Worm (Caenorhabditis elegans) whole organism, midembryonic: Measurements from ENCODE around the gene grl-15.

Experiments used
- T22C8.4 ChIP-seq: fragments of 200-800 bp; sonication (Bioruptor generic); IDR thresholded peaks from 2 replicates; pipeline ENCODE4 v1.3.6; 2022; ENCODE audit warnings: missing genetic modification characterization, missing compliant biosample characterization
- cog-1 ChIP-seq: sonication (generic microtip); optimal IDR thresholded peaks from 2 replicates; lab custom pipeline; 2016; ENCODE audit warnings: missing genetic modification characterization, missing compliant biosample characterization
- flt-1 ChIP-seq: fragments of 200-800 bp; sonication (Bioruptor generic); IDR thresholded peaks from 2 replicates; pipeline ENCODE4 v1.3.6; 2022; ENCODE audit warnings: missing genetic modification characterization, missing compliant biosample characterization
- klf-2 ChIP-seq: fragments of 200-800 bp; sonication (Bioruptor generic); conservative IDR thresholded peaks from 2 replicates; pipeline ENCODE4 v1.3.6; 2022; ENCODE audit warnings: missing genetic modification reagents, missing genetic modification characterization, missing compliant biosample characterization
- med-1 ChIP-seq: sonication (generic microtip); optimal IDR thresholded peaks from 2 replicates; lab custom pipeline; 2017; ENCODE audit warnings: missing genetic modification characterization, mild to moderate bottlenecking, missing compliant biosample characterization, antibody characterized with exemption, missing genetic modification reagents; ENCODE audit not compliant: insufficient read depth
- ref-1 ChIP-seq: fragments of 200-800 bp; sonication (Bioruptor generic); conservative IDR thresholded peaks from 2 replicates; pipeline ENCODE4 v1.3.6; 2022; ENCODE audit warnings: missing genetic modification reagents, missing genetic modification characterization, missing compliant biosample characterization
- tab-1 ChIP-seq: fragments of 200-800 bp; sonication (Bioruptor generic); IDR thresholded peaks from 2 replicates; pipeline ENCODE4 v1.3.6; 2022; ENCODE audit warnings: missing genetic modification characterization, missing compliant biosample characterization
- ztf-23 ChIP-seq: fragments of 200-800 bp; sonication (Bioruptor generic); IDR thresholded peaks from 2 replicates; pipeline ENCODE4 v1.3.6; 2022; ENCODE audit warnings: missing genetic modification reagents, missing genetic modification characterization, missing compliant biosample characterization
- ztf-29 ChIP-seq: fragments of 200-800 bp; sonication (Bioruptor generic); IDR thresholded peaks from 2 replicates; pipeline ENCODE4 v1.3.6; 2022; ENCODE audit warnings: missing genetic modification reagents, missing genetic modification characterization, missing compliant biosample characterization

Gene grl-15

DNA sequence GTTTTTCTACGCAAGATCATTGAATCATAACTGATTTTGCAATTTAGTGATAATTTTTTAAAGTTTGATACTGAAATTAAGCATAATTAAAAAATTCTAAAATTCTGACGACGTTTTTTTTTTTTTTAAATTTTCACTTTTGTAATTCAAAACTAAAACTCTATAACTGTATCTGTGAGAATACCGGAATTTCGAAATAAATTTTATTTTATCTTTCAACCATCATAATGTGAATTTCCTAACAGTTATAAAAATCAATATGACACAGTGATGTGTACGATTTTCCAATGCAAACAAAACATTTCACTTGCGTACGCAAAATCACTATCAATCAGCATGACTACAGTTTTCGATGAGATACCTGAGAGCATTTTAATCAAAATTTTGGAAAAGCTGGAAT lies at the start of gene grl-15, which contains the start of gene fbxa-89:
Gene grl-15 (minus strand): TSS at position 101 of the 400 bp plus-strand sequence.
Gene fbxa-89 (plus strand): TSS at position 271 of the 400 bp plus-strand sequence.
- no peak for TF ChIP-seq T22C8.4 (GFP tag; lab: Robert Waterston, UW)
- no peak for TF ChIP-seq cog-1
- no peak for TF ChIP-seq tab-1 (GFP tag; lab: Robert Waterston, UW)
- TF ChIP-seq klf-2 (GFP tag; lab: Robert Waterston, UW): no peak
- no peak for TF ChIP-seq med-1 (GFP tag; lab: Kevin White, UChicago)
- TF ChIP-seq ref-1: no peak
- TF ChIP-seq flt-1: no peak
- no peak for TF ChIP-seq ztf-23
- TF ChIP-seq ztf-29: no peak

DNA sequence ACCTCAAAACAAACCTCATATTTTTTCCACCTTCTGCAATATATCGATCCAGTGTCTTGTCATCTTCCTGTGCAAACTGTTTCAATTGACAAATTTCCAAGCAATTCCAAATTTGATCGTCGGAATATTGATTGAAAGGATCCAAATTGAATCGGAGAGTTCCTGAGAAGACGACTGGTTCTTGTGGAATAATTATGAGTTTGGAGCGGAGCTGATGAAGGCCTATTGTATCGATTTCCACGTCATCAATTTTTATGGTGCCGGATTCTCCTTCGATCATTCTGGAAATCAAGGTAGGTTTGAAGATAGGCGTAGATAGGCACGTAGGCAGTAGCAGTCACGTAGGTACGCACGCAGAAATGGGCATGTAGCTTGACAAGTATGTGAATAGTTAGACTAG lies 48.3 kb upstream of the grl-15 start:
- TF ChIP-seq ref-1 (no peak), T22C8.4 (GFP tag; lab: Robert Waterston, UW) (no peak), ztf-29 (no peak), tab-1 (GFP tag; lab: Robert Waterston, UW) (no peak), ztf-23 (no peak), flt-1 (no peak), med-1 (GFP tag; lab: Kevin White, UChicago) (no peak), cog-1 (no peak), klf-2 (GFP tag; lab: Robert Waterston, UW) (no peak)

DNA sequence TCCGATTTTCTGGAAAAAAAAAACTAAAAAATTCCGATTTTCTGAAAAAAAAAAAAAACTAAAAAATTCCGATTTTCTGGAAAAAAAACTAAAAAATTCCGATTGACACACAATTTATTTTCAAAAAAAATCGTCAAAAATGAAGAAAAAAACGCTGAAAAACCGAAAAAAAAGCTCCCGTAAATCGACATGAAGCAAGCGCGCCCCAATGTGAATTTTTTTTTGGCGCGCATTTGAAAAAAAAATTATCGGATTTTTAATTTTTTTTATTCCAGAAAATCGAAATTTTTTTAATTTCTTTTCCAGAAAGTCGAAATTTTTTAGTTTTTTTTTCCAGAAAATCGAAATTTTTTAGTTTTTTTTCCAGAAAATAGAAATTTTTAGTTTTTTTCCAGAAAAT lies 43.0 kb upstream of the grl-15 start:
- TF ChIP-seq cog-1 (no peak), klf-2 (GFP tag; lab: Robert Waterston, UW) (no peak), ztf-29 (no peak), med-1 (GFP tag; lab: Kevin White, UChicago) (no peak), ref-1 (no peak)

DNA sequence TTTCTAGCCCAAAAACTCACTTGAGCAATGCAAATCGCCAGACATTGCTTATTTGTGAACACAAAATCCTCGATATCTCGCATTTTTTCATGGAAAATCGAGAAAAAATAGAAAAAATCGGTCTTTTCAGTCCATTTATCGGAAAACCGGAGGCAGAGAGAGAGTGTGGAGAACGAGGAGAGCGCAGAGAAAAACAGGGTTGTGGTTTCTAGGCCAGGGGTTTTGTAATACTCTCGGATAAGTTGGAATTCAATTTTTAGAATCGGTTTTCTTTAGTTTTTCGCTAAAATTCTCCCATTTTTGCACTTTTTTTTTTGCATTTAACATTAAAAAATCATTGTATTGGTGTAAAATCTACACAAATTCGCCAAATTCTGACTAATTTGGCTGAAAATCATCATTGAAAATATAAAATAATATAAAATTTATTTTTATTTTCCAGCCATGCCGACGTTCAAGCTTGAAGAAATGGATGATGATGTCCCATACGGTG lies 37.8 kb upstream of the grl-15 start, which contains the start of the genes Y75B8A.24 and Y75B8A.25:
Gene Y75B8A.24 (minus strand): TSS at position 155 of the 493 bp plus-strand sequence.
Gene Y75B8A.25 (plus strand): TSS at position 443 of the 493 bp plus-strand sequence.
- TF ChIP-seq ztf-23 (0 out of 2 replicates have a peak, but pooled peaks have one; percentile 57), flt-1 (0 out of 2 replicates have a peak, but pooled peaks have one; percentile 18), med-1 (GFP tag; lab: Kevin White, UChicago) (no peak)

DNA sequence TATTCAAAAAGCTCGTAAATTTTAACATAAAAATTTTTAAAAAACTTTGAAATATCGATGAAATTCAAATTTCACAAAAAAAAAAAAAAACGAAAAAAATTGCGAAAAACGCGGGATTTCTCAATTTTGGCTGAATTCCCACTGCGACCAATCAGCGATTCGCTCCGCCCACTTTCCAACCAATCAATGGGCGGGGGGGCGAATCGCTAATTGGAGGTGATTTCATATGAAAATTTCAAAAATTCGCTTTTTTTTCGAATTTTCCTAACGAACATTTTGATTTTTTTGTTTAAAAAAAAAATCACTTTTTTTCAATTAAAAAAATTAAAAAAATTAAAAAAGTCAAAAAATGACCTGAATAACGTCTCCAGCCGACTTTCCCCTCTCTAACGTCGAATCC lies 34.6 kb upstream of the grl-15 start:
- no peak for TF ChIP-seq T22C8.4 (GFP tag; lab: Robert Waterston, UW)
- TF ChIP-seq tab-1 (GFP tag; lab: Robert Waterston, UW): no peak
- no peak for TF ChIP-seq ref-1
- TF ChIP-seq cog-1: no peak
- no peak for TF ChIP-seq med-1 (GFP tag; lab: Kevin White, UChicago)
- no peak for TF ChIP-seq flt-1
- TF ChIP-seq klf-2 (GFP tag; lab: Robert Waterston, UW): no peak
- no peak for TF ChIP-seq ztf-29
- no peak for TF ChIP-seq ztf-23

DNA sequence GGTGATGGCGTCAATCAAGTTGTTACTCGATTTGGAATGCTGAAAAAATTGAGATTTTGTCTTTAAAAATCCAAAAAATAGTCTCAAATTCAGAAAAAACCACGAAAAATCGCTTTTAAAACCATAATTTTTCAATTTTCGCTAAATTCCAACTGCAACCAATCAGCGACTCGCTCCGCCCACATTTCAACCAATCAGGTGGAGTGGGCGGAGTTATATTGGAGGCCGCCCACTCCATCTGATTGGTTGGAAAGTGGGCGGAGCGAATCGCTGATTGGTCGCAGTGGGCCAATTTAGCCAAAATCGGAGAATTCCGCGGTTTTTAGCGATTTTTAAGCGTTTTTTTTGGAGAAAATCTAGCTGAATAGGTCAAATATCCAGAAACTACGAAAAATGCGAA lies 34.0 kb upstream of the grl-15 start:
- TF ChIP-seq T22C8.4 (GFP tag; lab: Robert Waterston, UW): no peak

DNA sequence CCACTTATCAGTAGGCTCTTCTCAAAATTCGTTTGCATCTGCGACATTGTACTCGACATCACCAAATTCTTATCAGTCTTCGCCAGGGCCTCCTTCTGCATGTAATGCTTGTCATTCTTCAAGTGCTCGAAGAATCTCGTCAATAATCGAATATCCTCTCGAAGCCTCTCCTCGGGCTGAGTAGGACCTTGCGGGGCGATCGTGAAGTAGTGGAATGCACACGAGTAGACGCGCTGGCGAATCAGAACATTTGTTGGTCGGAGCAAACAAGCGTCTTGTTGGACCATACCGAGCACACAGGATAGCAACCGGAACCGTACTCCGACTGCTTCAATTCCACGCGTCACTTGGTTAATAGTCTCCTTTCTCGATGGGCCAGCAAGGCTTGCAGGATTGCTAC lies 24.6 kb upstream of the grl-15 start:
- TF ChIP-seq T22C8.4 (GFP tag; lab: Robert Waterston, UW) (no peak), cog-1 (no peak), med-1 (GFP tag; lab: Kevin White, UChicago) (no peak), flt-1 (no peak), ztf-29 (no peak), klf-2 (GFP tag; lab: Robert Waterston, UW) (no peak), ztf-23 (no peak), tab-1 (GFP tag; lab: Robert Waterston, UW) (no peak)

DNA sequence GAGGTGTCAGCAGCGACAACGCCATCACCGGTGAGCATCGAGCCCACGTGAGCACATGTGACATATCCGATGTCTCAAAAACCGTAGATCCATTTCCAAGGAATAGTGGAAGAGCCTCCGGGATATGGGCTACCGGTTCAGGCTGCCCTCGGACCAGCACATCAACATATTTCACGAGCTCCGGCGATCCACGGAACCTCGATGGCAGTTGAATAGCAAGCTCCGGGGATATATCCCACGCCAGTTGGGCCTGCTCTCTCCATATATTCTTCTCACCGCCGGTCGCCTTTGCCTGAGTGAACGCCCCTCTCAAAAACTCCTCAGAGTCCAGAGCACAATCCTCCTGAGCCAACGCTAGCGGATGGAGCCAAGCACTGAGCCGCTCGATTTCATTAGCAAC lies 24.0 kb upstream of the grl-15 start:
- TF ChIP-seq T22C8.4 (GFP tag; lab: Robert Waterston, UW) (no peak), med-1 (GFP tag; lab: Kevin White, UChicago) (no peak), flt-1 (no peak)

DNA sequence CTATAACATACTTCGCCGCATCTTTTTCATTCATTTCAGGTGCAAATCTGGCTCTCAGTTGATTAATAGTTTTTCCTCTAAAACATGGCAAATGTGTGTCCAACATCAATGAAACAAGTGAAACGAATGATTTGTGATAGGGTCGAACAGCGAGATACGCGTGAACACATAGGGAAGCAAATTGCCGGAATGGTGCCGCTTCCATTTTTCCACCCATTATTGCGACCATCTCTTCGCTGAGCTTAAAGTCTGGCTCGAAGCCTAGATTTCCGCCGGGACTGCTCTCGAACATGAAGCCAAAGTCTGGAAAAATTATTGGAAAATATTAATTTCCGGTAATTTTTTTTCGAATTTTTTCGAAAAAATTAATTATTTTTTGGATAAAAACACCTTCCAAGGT lies 17.5 kb upstream of the grl-15 start:
- TF ChIP-seq T22C8.4 (GFP tag; lab: Robert Waterston, UW) (no peak), klf-2 (GFP tag; lab: Robert Waterston, UW) (no peak), ref-1 (no peak), ztf-29 (no peak), tab-1 (GFP tag; lab: Robert Waterston, UW) (no peak), flt-1 (no peak), med-1 (GFP tag; lab: Kevin White, UChicago) (no peak), ztf-23 (no peak), cog-1 (no peak)

DNA sequence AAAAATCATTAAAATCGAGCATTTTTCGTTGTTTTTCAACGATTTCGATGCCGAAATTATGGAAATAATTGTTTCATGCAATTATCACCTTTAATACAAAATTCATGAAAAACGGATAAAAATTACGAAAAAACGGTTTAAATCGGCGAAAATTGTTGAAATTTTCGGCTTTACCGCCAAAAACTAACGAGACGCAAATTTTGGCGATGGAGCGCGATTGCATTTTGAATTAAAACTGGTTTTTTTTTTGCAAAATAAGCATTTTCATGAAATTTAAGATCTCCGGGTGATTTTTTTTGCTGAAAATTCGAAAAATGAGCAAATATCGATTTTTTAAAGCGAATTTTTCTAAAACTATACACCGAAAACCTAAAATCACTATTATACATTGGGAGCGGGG lies 15.4 kb upstream of the grl-15 start:
- TF ChIP-seq klf-2 (GFP tag; lab: Robert Waterston, UW): no peak
- no peak for TF ChIP-seq ztf-29
- no peak for TF ChIP-seq tab-1 (GFP tag; lab: Robert Waterston, UW)
- TF ChIP-seq T22C8.4 (GFP tag; lab: Robert Waterston, UW): no peak
- no peak for TF ChIP-seq cog-1
- TF ChIP-seq med-1 (GFP tag; lab: Kevin White, UChicago): no peak
- no peak for TF ChIP-seq ztf-23
- no peak for TF ChIP-seq ref-1
- TF ChIP-seq flt-1: no peak

DNA sequence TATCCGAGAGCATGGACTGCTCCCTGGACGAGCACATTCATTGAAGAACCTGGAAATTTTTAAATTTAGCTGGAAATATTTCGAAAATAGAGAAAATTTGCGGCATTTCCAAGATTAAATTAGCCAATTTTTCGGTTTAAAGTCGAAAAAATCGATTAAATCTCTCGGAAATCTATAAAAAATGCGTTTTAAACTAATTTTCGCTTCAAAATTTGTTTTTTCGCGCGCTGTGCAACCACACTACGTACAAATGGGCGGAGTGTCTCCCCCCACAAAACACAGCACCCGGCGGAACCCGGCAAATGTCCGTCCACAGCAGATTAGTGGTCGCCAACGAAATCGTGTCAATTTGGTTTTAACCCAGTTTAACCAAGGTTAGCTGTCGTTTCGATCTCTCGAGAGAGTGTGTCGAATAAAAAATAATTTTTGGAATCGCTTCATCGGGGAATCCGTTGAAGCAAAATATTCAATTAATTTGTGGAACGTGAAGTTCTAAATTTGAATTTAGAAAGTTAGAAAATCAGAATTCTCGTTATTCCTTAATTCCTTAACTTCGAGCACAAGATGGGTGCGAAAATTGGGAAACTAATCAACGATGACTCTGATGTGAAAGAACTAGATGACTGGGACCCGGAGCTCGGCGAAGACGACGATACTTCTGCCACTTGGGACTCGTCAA lies 14.4 kb upstream of the grl-15 start, which contains the start of the genes tim-1 and Y75B8A.23:
Gene tim-1 (minus strand): TSS at position 51 of the 679 bp plus-strand sequence.
Gene Y75B8A.23 (plus strand): TSS at position 547 of the 679 bp plus-strand sequence.
- TF ChIP-seq klf-2 (GFP tag; lab: Robert Waterston, UW): no peak
- peak; percentile 67 for TF ChIP-seq flt-1
- peak; percentile 60 for TF ChIP-seq cog-1
- 0 out of 2 replicates have a peak, but pooled peaks have one; percentile 16 for TF ChIP-seq T22C8.4 (GFP tag; lab: Robert Waterston, UW)
- TF ChIP-seq ref-1: no peak
- peak; percentile 64; the same call in 1 of the 2 replicates for TF ChIP-seq ztf-23
- TF ChIP-seq med-1 (GFP tag; lab: Kevin White, UChicago): no peak
